Fruit fly (Drosophila melanogaster): ENCODE results near the gene CG18549.

dm6 chr3R:12445468-12445867 lies 3.6 kb upstream of the CG18549 start:
- TF ChIP-seq CG8301 (tag; optimal IDR thresholded peaks at IDR 0.05) (no peak), EcR (GFP tag; optimal IDR thresholded peaks at IDR 0.05) (no peak), CG10348 (GFP tag; IDR thresholded peaks at IDR 0.05) (no peak)
